Fruit fly (Drosophila melanogaster) whole organism, embryonic: ENCODE data around the gene Tango5.

Experiments
- Adf1 ChIP-seq: fragments of 200-800 bp; sonication (Bioruptor generic); IDR thresholded peaks from 2 replicates; pipeline ENCODE4 v1.3.6; 2022; ENCODE audit warnings: missing biosample characterization, missing genetic modification characterization
- CG10543 ChIP-seq: fragments of 200-800 bp; sonication (Bioruptor generic); optimal IDR thresholded peaks from 3 replicates; lab custom pipeline; 2017; ENCODE audit warnings: missing biosample characterization, mild to moderate bottlenecking, missing genetic modification characterization, moderate library complexity
- CG10979 ChIP-seq: fragments of 200-800 bp; sonication (Bioruptor generic); optimal IDR thresholded peaks from 2 replicates; lab custom pipeline; 2018; ENCODE audit warnings: missing biosample characterization, mild to moderate bottlenecking, missing genetic modification characterization, moderate library complexity
- CG11504 ChIP-seq: fragments of 200-800 bp; sonication (Bioruptor generic); optimal IDR thresholded peaks from 3 replicates; lab custom pipeline; 2019; ENCODE audit warnings: missing biosample characterization, mild to moderate bottlenecking, missing genetic modification characterization, moderate library complexity
- CG12391 ChIP-seq: fragments of 200-800 bp; sonication (Bioruptor generic); optimal IDR thresholded peaks from 3 replicates; lab custom pipeline; 2018; ENCODE audit warnings: missing biosample characterization, mild to moderate bottlenecking, missing genetic modification characterization, moderate library complexity
- CG15269 ChIP-seq: fragments of 200-800 bp; sonication (Bioruptor generic); optimal IDR thresholded peaks from 2 replicates; lab custom pipeline; 2018; ENCODE audit warnings: missing biosample characterization, mild to moderate bottlenecking, missing genetic modification characterization, moderate library complexity
- CG15601 ChIP-seq: fragments of 200-800 bp; sonication (Bioruptor generic); optimal IDR thresholded peaks from 3 replicates; lab custom pipeline; 2019; ENCODE audit warnings: missing biosample characterization, mild to moderate bottlenecking, missing genetic modification characterization, moderate library complexity
- CG1792 ChIP-seq: fragments of 200-800 bp; sonication (Bioruptor generic); optimal IDR thresholded peaks from 2 replicates; lab custom pipeline; 2016; ENCODE audit warnings: missing biosample characterization, missing genetic modification characterization
- CG18476 ChIP-seq: fragments of 200-800 bp; sonication (Bioruptor generic); optimal IDR thresholded peaks from 2 replicates; lab custom pipeline; 2016; ENCODE audit warnings: missing biosample characterization, mild to moderate bottlenecking, missing genetic modification characterization
- CG18764 ChIP-seq: fragments of 200-800 bp; sonication (Bioruptor generic); optimal IDR thresholded peaks from 3 replicates; lab custom pipeline; 2016; ENCODE audit warnings: missing biosample characterization, missing genetic modification characterization
- CG31388 ChIP-seq: fragments of 200-800 bp; sonication (Bioruptor generic); optimal IDR thresholded peaks from 2 replicates; lab custom pipeline; 2016; ENCODE audit warnings: missing biosample characterization, missing genetic modification characterization
- CG3847 ChIP-seq: fragments of 200-800 bp; sonication (Bioruptor generic); IDR thresholded peaks from 2 replicates; pipeline ENCODE4 v1.3.6; 2022; ENCODE audit warnings: missing biosample characterization, missing genetic modification characterization
- CG42726 ChIP-seq: fragments of 200-800 bp; sonication (Bioruptor generic); IDR thresholded peaks from 2 replicates; pipeline ENCODE4 v1.3.6; 2022; ENCODE audit warnings: missing biosample characterization, missing genetic modification characterization; ENCODE audit not compliant: partially characterized antibody
- CG43689 ChIP-seq: fragments of 200-800 bp; sonication (Bioruptor generic); IDR thresholded peaks from 2 replicates; pipeline ENCODE4 v1.3.6; 2022; ENCODE audit warnings: missing biosample characterization, missing genetic modification characterization
- CG4424 ChIP-seq: fragments of 200-800 bp; sonication (Bioruptor generic); optimal IDR thresholded peaks from 3 replicates; lab custom pipeline; 2016; ENCODE audit warnings: missing biosample characterization, missing genetic modification characterization
- CG6689 ChIP-seq: fragments of 200-800 bp; sonication (Bioruptor generic); IDR thresholded peaks from 2 replicates; pipeline ENCODE4 v1.3.6; 2022; ENCODE audit warnings: missing biosample characterization, missing genetic modification characterization
- CG7357 ChIP-seq: fragments of 200-800 bp; sonication (Bioruptor generic); IDR thresholded peaks from 3 replicates; pipeline ENCODE4 v1.3.6; 2022; ENCODE audit warnings: missing biosample characterization, missing genetic modification characterization
- CG7556 ChIP-seq: fragments of 200-800 bp; sonication (Bioruptor generic); optimal IDR thresholded peaks from 2 replicates; lab custom pipeline; 2017; ENCODE audit warnings: missing biosample characterization, mild to moderate bottlenecking, missing genetic modification characterization
- CG7928 ChIP-seq: fragments of 200-800 bp; sonication (Bioruptor generic); optimal IDR thresholded peaks from 2 replicates; lab custom pipeline; 2017; ENCODE audit warnings: missing biosample characterization, mild to moderate bottlenecking, missing genetic modification characterization
- CG8924 ChIP-seq: fragments of 200-800 bp; optimal IDR thresholded peaks from 3 replicates; lab custom pipeline; 2019; ENCODE audit warnings: missing biosample characterization, mild to moderate bottlenecking, missing genetic modification characterization, moderate library complexity
- CG9215 ChIP-seq: fragments of 200-800 bp; sonication (Bioruptor generic); IDR thresholded peaks from 2 replicates; pipeline ENCODE4 v1.3.6; 2022; ENCODE audit warnings: missing biosample characterization, missing genetic modification characterization
- CG9932 ChIP-seq: fragments of 200-800 bp; sonication (Bioruptor generic); IDR thresholded peaks from 2 replicates; pipeline ENCODE4 v1.3.6; 2022; ENCODE audit warnings: missing biosample characterization, missing genetic modification characterization
- CrebB ChIP-seq: fragments of 200-800 bp; sonication (Bioruptor generic); optimal IDR thresholded peaks from 3 replicates; lab custom pipeline; 2018; ENCODE audit warnings: missing biosample characterization, mild to moderate bottlenecking, missing genetic modification characterization
- Dad ChIP-seq: fragments of 200-800 bp; sonication (Bioruptor generic); optimal IDR thresholded peaks from 3 replicates; lab custom pipeline; 2016; ENCODE audit warnings: missing biosample characterization, missing genetic modification characterization
- Dp ChIP-seq: fragments of 200-800 bp; sonication (Bioruptor generic); optimal IDR thresholded peaks from 2 replicates; lab custom pipeline; 2018; ENCODE audit warnings: missing biosample characterization, mild to moderate bottlenecking, missing genetic modification characterization, moderate library complexity
- HLH4C ChIP-seq: fragments of 200-800 bp; sonication (Bioruptor generic); IDR thresholded peaks from 3 replicates; pipeline ENCODE4 v1.3.6; 2022; ENCODE audit warnings: missing biosample characterization, missing genetic modification characterization; ENCODE audit not compliant: partially characterized antibody
- HmgZ ChIP-seq: fragments of 200-800 bp; sonication (Bioruptor generic); optimal IDR thresholded peaks from 2 replicates; lab custom pipeline; 2018; ENCODE audit warnings: missing biosample characterization, mild to moderate bottlenecking, missing genetic modification characterization
- Mrtf ChIP-seq: fragments of 200-800 bp; sonication (Bioruptor generic); IDR thresholded peaks from 3 replicates; pipeline ENCODE4 v1.3.6; 2022; ENCODE audit warnings: missing biosample characterization, missing genetic modification characterization
- Nf-YB ChIP-seq: fragments of 200-800 bp; sonication (Bioruptor generic); optimal IDR thresholded peaks from 3 replicates; lab custom pipeline; 2019; ENCODE audit warnings: missing biosample characterization, mild to moderate bottlenecking, missing genetic modification characterization, moderate library complexity
- Poxn ChIP-seq: fragments of 200-800 bp; sonication (Bioruptor generic); IDR thresholded peaks from 2 replicates; pipeline ENCODE4 v1.3.6; 2022; ENCODE audit warnings: missing biosample characterization, missing genetic modification characterization
- al ChIP-seq: fragments of 200-800 bp; sonication (Bioruptor generic); IDR thresholded peaks from 2 replicates; pipeline ENCODE4 v1.3.6; 2022; ENCODE audit warnings: missing biosample characterization, missing genetic modification characterization
- ato ChIP-seq: fragments of 200-800 bp; sonication (Bioruptor generic); IDR thresholded peaks from 2 replicates; pipeline ENCODE4 v1.3.6; 2022; ENCODE audit warnings: missing biosample characterization, missing genetic modification characterization; ENCODE audit not compliant: partially characterized antibody
- bigmax ChIP-seq: fragments of 200-800 bp; sonication (Bioruptor generic); optimal IDR thresholded peaks from 2 replicates; lab custom pipeline; 2018; ENCODE audit warnings: missing biosample characterization, mild to moderate bottlenecking, missing genetic modification characterization
- crc ChIP-seq: fragments of 200-800 bp; sonication (Bioruptor generic); optimal IDR thresholded peaks from 2 replicates; lab custom pipeline; 2016; ENCODE audit warnings: missing biosample characterization, missing genetic modification characterization
- disco-r ChIP-seq: fragments of 200-800 bp; sonication (Bioruptor generic); optimal IDR thresholded peaks from 2 replicates; lab custom pipeline; 2016; ENCODE audit warnings: missing biosample characterization, missing genetic modification characterization
- eyg ChIP-seq: fragments of 200-800 bp; sonication (Bioruptor generic); optimal IDR thresholded peaks from 3 replicates; lab custom pipeline; 2016; ENCODE audit warnings: missing biosample characterization, missing genetic modification characterization
- fu2 ChIP-seq: fragments of 200-800 bp; sonication (Bioruptor generic); optimal IDR thresholded peaks from 2 replicates; lab custom pipeline; 2016; ENCODE audit warnings: missing biosample characterization, missing genetic modification characterization
- ind ChIP-seq: fragments of 200-800 bp; sonication (Bioruptor generic); optimal IDR thresholded peaks from 3 replicates; lab custom pipeline; 2016; ENCODE audit warnings: missing biosample characterization, missing genetic modification characterization
- inv ChIP-seq: fragments of 200-800 bp; sonication (Bioruptor generic); IDR thresholded peaks from 2 replicates; pipeline ENCODE4 v1.3.6; 2022; ENCODE audit warnings: missing biosample characterization, missing genetic modification characterization; ENCODE audit not compliant: partially characterized antibody
- klu ChIP-seq: fragments of 200-800 bp; sonication (Bioruptor generic); IDR thresholded peaks from 2 replicates; pipeline ENCODE4 v1.3.6; 2022; ENCODE audit warnings: missing biosample characterization, missing genetic modification characterization
- lilli ChIP-seq: fragments of 200-800 bp; sonication (Bioruptor generic); optimal IDR thresholded peaks from 3 replicates; lab custom pipeline; 2016; ENCODE audit warnings: missing biosample characterization, missing genetic modification characterization
- pzg ChIP-seq: fragments of 200-800 bp; sonication (Bioruptor generic); optimal IDR thresholded peaks from 3 replicates; lab custom pipeline; 2018; ENCODE audit warnings: missing biosample characterization, mild to moderate bottlenecking, missing genetic modification characterization, moderate library complexity
- sens-2 ChIP-seq: fragments of 200-800 bp; sonication (Bioruptor generic); IDR thresholded peaks from 2 replicates; pipeline ENCODE4 v1.3.6; 2022; ENCODE audit warnings: missing biosample characterization, missing genetic modification characterization
- sim ChIP-seq: fragments of 200-800 bp; sonication (Bioruptor generic); IDR thresholded peaks from 2 replicates; pipeline ENCODE4 v1.3.6; 2022; ENCODE audit warnings: missing biosample characterization, missing genetic modification characterization
- sisA ChIP-seq: fragments of 200-800 bp; sonication (Bioruptor generic); IDR thresholded peaks from 2 replicates; pipeline ENCODE4 v1.3.6; 2022; ENCODE audit warnings: missing biosample characterization, missing genetic modification characterization
- slou ChIP-seq: fragments of 200-800 bp; sonication (Bioruptor generic); optimal IDR thresholded peaks from 3 replicates; lab custom pipeline; 2016; ENCODE audit warnings: missing biosample characterization, missing genetic modification characterization
- sna ChIP-seq: fragments of 200-800 bp; sonication (Bioruptor generic); IDR thresholded peaks from 2 replicates; pipeline ENCODE4 v1.3.6; 2022; ENCODE audit warnings: missing biosample characterization, missing genetic modification characterization; ENCODE audit not compliant: partially characterized antibody
- ssp ChIP-seq: fragments of 200-800 bp; sonication (Bioruptor generic); IDR thresholded peaks from 2 replicates; pipeline ENCODE4 v1.3.6; 2022; ENCODE audit warnings: missing biosample characterization, missing genetic modification characterization
- tup ChIP-seq: fragments of 200-800 bp; sonication (Bioruptor generic); optimal IDR thresholded peaks from 2 replicates; lab custom pipeline; 2016; ENCODE audit warnings: missing biosample characterization, mild to moderate bottlenecking, missing genetic modification characterization, moderate library complexity
- zen2 ChIP-seq: fragments of 200-800 bp; sonication (Bioruptor generic); IDR thresholded peaks from 3 replicates; pipeline ENCODE4 v1.3.6; 2022; ENCODE audit warnings: missing biosample characterization, missing genetic modification characterization; ENCODE audit not compliant: partially characterized antibody

The Tango5 gene

DNA sequence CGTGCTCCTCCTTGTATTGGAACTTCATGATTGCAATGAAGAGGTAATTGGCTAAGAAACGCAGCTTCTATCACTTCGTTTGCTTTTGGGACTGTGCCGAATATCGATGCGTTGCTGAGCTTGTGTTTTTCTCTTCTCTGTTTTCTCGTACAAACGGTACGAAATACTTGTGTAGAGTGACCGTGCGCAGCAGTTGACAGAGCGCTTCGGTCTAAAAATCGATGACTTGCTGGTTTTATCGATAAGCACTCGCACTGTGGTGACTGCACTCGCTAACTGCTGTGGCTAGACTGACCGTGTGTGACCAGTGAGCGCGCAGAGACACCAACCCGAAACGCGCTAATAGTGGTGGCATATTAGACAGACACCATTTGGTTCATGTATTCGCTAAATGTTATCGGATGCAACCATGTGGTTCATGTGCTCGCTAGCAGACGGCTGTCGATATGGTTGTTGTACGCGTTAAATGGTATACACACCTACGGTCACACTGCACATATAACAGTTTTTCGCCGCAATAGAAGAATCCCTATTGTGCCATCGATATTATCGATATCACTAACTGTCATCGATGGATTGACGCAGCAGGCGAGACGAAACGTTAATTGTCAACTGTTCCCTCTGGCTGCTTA lies 3.9 kb upstream of the Tango5 start, which contains the start of the genes Atg8a and BTBD9 (continued):
- TF ChIP-seq sna (GFP tag; lab: Robert Waterston, UW): peak; percentile 71
- TF ChIP-seq pzg: peak; percentile 100
- no peak for TF ChIP-seq al (GFP tag; lab: Robert Waterston, UW)
- peak; percentile 82 for TF ChIP-seq HLH4C (GFP tag; lab: Robert Waterston, UW)
- TF ChIP-seq CG9932 (GFP tag; lab: Robert Waterston, UW): peak; percentile 66
- peak; percentile 46 for TF ChIP-seq CG8924
- TF ChIP-seq klu (GFP tag; lab: Robert Waterston, UW): no peak
- no peak for TF ChIP-seq bigmax (GFP tag; lab: Kevin White, UChicago)
- TF ChIP-seq sim (GFP tag; lab: Robert Waterston, UW): no peak
- no peak for TF ChIP-seq CG31388 (GFP tag; lab: Kevin White, UChicago)
- TF ChIP-seq HmgZ (tag; lab: Kevin White, UChicago): peak; percentile 84
- no peak for TF ChIP-seq CG18476 (GFP tag; lab: Kevin White, UChicago)
- peak; percentile 44 for TF ChIP-seq CG10543 (GFP tag; lab: Kevin White, UChicago)
- no peak for TF ChIP-seq Adf1 (GFP tag; lab: Robert Waterston, UW)
- no peak for TF ChIP-seq CG7556
- TF ChIP-seq tup (GFP tag; lab: Kevin White, UChicago): no peak
- no peak for TF ChIP-seq CG43689 (GFP tag; lab: Robert Waterston, UW)
- peak; percentile 42 for TF ChIP-seq CrebB
- peak; percentile 22 for TF ChIP-seq disco-r (GFP tag; lab: Kevin White, UChicago)
- peak; percentile 75; the same call in 1 of the 3 replicates for TF ChIP-seq zen2 (GFP tag; lab: Robert Waterston, UW)
- TF ChIP-seq ssp: no peak
- TF ChIP-seq slou (GFP tag; lab: Kevin White, UChicago): no peak
- peak; percentile 27 for TF ChIP-seq CG7928 (GFP tag; lab: Kevin White, UChicago)
- no peak for TF ChIP-seq CG18764 (GFP tag; lab: Kevin White, UChicago)
- peak; percentile 48 for TF ChIP-seq CG12391 (tag; lab: Kevin White, UChicago)
- peak; percentile 38 for TF ChIP-seq CG42726 (GFP tag; lab: Robert Waterston, UW)
- no peak for TF ChIP-seq eyg (GFP tag; lab: Kevin White, UChicago)
- TF ChIP-seq CG9215 (GFP tag; lab: Robert Waterston, UW): 0 out of 2 replicates have a peak, but pooled peaks have one; percentile 5
- peak; percentile 36 for TF ChIP-seq CG11504 (tag; lab: Kevin White, UChicago)
- peak; percentile 76 for TF ChIP-seq CG3847 (GFP tag; lab: Robert Waterston, UW)
- TF ChIP-seq Poxn: no peak
- TF ChIP-seq crc: no peak
- TF ChIP-seq Dad (GFP tag; lab: Kevin White, UChicago): no peak
- peak; percentile 28 for TF ChIP-seq Nf-YB (GFP tag; lab: Kevin White, UChicago)
- no peak for TF ChIP-seq CG4424 (GFP tag; lab: Kevin White, UChicago)
- peak; percentile 59 for TF ChIP-seq inv (GFP tag; lab: Robert Waterston, UW)
- TF ChIP-seq CG15601 (tag; lab: Kevin White, UChicago): peak; percentile 39
- TF ChIP-seq fu2 (GFP tag; lab: Kevin White, UChicago): peak; percentile 42
- TF ChIP-seq ind (GFP tag; lab: Kevin White, UChicago): peak; percentile 6
- peak; percentile 17 for TF ChIP-seq lilli (GFP tag; lab: Kevin White, UChicago)
- TF ChIP-seq CG7357 (GFP tag; lab: Robert Waterston, UW): no peak
- no peak for TF ChIP-seq CG15269 (tag; lab: Kevin White, UChicago)
- TF ChIP-seq CG10979 (tag; lab: Kevin White, UChicago): no peak
- no peak; the same call in none of the 2 replicates for TF ChIP-seq ato (GFP tag; lab: Robert Waterston, UW)
- no peak for TF ChIP-seq sens-2 (GFP tag; lab: Robert Waterston, UW)
- TF ChIP-seq Mrtf (GFP tag; lab: Robert Waterston, UW): 0 out of 3 replicates have a peak, but pooled peaks have one; percentile 37
- peak; percentile 64 for TF ChIP-seq Dp (GFP tag; lab: Kevin White, UChicago)
- TF ChIP-seq sisA (GFP tag; lab: Robert Waterston, UW): no peak
- no peak for TF ChIP-seq CG1792 (GFP tag; lab: Kevin White, UChicago)
- TF ChIP-seq CG6689 (GFP tag; lab: Robert Waterston, UW): no peak
